Fruit fly (Drosophila melanogaster): ENCODE data around the gene CG18249.
A peak's percentile ranks its signal among the peaks of the same experiment; 100 is the strongest.

The CG18249 gene

dm6 chr3R:8206628-8207275 lies 13.2 kb upstream of the CG18249 start (continued):
- TF ChIP-seq CG6175 (GFP tag; IDR thresholded peaks at IDR 0.05), result no peak
- TF ChIP-seq tgo (GFP tag; IDR thresholded peaks at IDR 0.05), result peak; percentile 63; the same call in 2 of the 3 replicates
- no peak for TF ChIP-seq Trl (optimal IDR thresholded peaks at IDR 0.05)
- no peak for TF ChIP-seq Trl (GFP tag; optimal IDR thresholded peaks at IDR 0.05)
- peak; percentile 27 for TF ChIP-seq CG7786 (GFP tag; optimal IDR thresholded peaks at IDR 0.05)
- peak; percentile 49; the same call in 1 of the 2 replicates for TF ChIP-seq CG31224 (GFP tag; IDR thresholded peaks at IDR 0.05)
- TF ChIP-seq sisA (GFP tag; IDR thresholded peaks at IDR 0.05), result peak; percentile 52; the same call in 1 of the 2 replicates
- TF ChIP-seq CG11247 (GFP tag; IDR thresholded peaks at IDR 0.05), result peak; percentile 31; the same call in 1 of the 2 replicates
- TF ChIP-seq CG14860 (GFP tag; IDR thresholded peaks at IDR 0.05; ENCODE audit: partially characterized antibody), result no peak
- TF ChIP-seq Vsx1 (GFP tag; optimal IDR thresholded peaks at IDR 0.05), result peak; percentile 10
- TF ChIP-seq CG32767 (GFP tag; IDR thresholded peaks at IDR 0.05), result peak; percentile 45; the same call in 1 of the 2 replicates
- peak; percentile 37 for TF ChIP-seq Dip3 (GFP tag; optimal IDR thresholded peaks at IDR 0.05)
- TF ChIP-seq CG5180 (GFP tag; optimal IDR thresholded peaks at IDR 0.05), result no peak
- TF ChIP-seq B-H1 (GFP tag; IDR thresholded peaks at IDR 0.05), result peak; percentile 24; the same call in 1 of the 3 replicates
- TF ChIP-seq ara (GFP tag; IDR thresholded peaks at IDR 0.05), result peak; percentile 48; the same call in 1 of the 2 replicates
- peak; percentile 68 for TF ChIP-seq Oli (tag; optimal IDR thresholded peaks at IDR 0.05)
- peak; percentile 20 for TF ChIP-seq CG13296 (GFP tag; optimal IDR thresholded peaks at IDR 0.05)
- TF ChIP-seq CG15514 (GFP tag; optimal IDR thresholded peaks at IDR 0.05), result peak; percentile 40
- no peak for TF ChIP-seq ERR (GFP tag; optimal IDR thresholded peaks at IDR 0.05)
- no peak for TF ChIP-seq tll (GFP tag; optimal IDR thresholded peaks at IDR 0.05)
- no peak for TF ChIP-seq peb (GFP tag; IDR thresholded peaks at IDR 0.05)
- TF ChIP-seq dmrt11E (tag; optimal IDR thresholded peaks at IDR 0.05), result peak; percentile 52
- 0 out of 2 replicates have a peak, but pooled peaks have one; percentile 28 for TF ChIP-seq seq (GFP tag; IDR thresholded peaks at IDR 0.05)
- TF ChIP-seq slou (GFP tag; optimal IDR thresholded peaks at IDR 0.05), result no peak
- TF ChIP-seq CG10321 (GFP tag; IDR thresholded peaks at IDR 0.05), result no peak
- TF ChIP-seq CG32532 (GFP tag; IDR thresholded peaks at IDR 0.05), result peak; percentile 26; the same call in 1 of the 2 replicates
- peak; percentile 39 for TF ChIP-seq CG17385 (GFP tag; optimal IDR thresholded peaks at IDR 0.05)
- TF ChIP-seq sqz (GFP tag; optimal IDR thresholded peaks at IDR 0.05), result no peak
- peak; percentile 33; the same call in 1 of the 2 replicates for TF ChIP-seq CG17328 (GFP tag; IDR thresholded peaks at IDR 0.05)
- peak; percentile 38 for TF ChIP-seq NfI (GFP tag; optimal IDR thresholded peaks at IDR 0.05)
- no peak for TF ChIP-seq jumu (GFP tag; optimal IDR thresholded peaks at IDR 0.05)
- peak; percentile 20 for TF ChIP-seq BtbVII (GFP tag; optimal IDR thresholded peaks at IDR 0.05)
- peak; percentile 37 for TF ChIP-seq Blimp-1 (GFP tag; optimal IDR thresholded peaks at IDR 0.05)
- peak; percentile 50 for TF ChIP-seq mam (GFP tag; optimal IDR thresholded peaks at IDR 0.05)
- TF ChIP-seq gsb (GFP tag; IDR thresholded peaks at IDR 0.05), result 0 out of 2 replicates have a peak, but pooled peaks have one; percentile 30
- peak; percentile 16; the same call in 1 of the 2 replicates for TF ChIP-seq vvl (GFP tag; IDR thresholded peaks at IDR 0.05)
- TF ChIP-seq B-H2 (GFP tag; optimal IDR thresholded peaks at IDR 0.05), result no peak
- TF ChIP-seq CG3407 (GFP tag; optimal IDR thresholded peaks at IDR 0.05), result peak; percentile 9
- TF ChIP-seq Xrp1 (GFP tag; IDR thresholded peaks at IDR 0.05), result peak; percentile 35; the same call in 1 of the 2 replicates
- no peak for TF ChIP-seq CG16779 (GFP tag; IDR thresholded peaks at IDR 0.05)
- peak; percentile 54 for TF ChIP-seq cwo (GFP tag; optimal IDR thresholded peaks at IDR 0.05)
- peak; percentile 41; the same call in 2 of the 3 replicates for TF ChIP-seq CG14050 (GFP tag; IDR thresholded peaks at IDR 0.05)
- peak; percentile 43 for TF ChIP-seq CG10274 (GFP tag; optimal IDR thresholded peaks at IDR 0.05)
- no peak for TF ChIP-seq Nf-YA (GFP tag; IDR thresholded peaks at IDR 0.05)
- TF ChIP-seq HLH3B (GFP tag; IDR thresholded peaks at IDR 0.05), result 0 out of 2 replicates have a peak, but pooled peaks have one; percentile 16
- TF ChIP-seq D (optimal IDR thresholded peaks at IDR 0.05), result no peak
- TF ChIP-seq D (GFP tag; optimal IDR thresholded peaks at IDR 0.05), result peak; percentile 21
- TF ChIP-seq GATAe (GFP tag; conservative IDR thresholded peaks at IDR 0.05), result peak; percentile 74
- no peak for TF ChIP-seq CG14965 (GFP tag; optimal IDR thresholded peaks at IDR 0.05; ENCODE audit: borderline replicate concordance)
- TF ChIP-seq Hsf (GFP tag; optimal IDR thresholded peaks at IDR 0.05), result peak; percentile 42
